Worm (Caenorhabditis elegans): ENCODE data around the gene fbxc-34.
"Not testable (repeated sequence)": the region's sequence is repeated elsewhere in the genome, so short reads cannot be mapped to it uniquely, and the experiment has no call there.

Gene fbxc-34

ce11 chrII:958618-959017, 27.6 kb downstream of the fbxc-34 start, which contains the start of gene sdz-4:
sdz-4 (plus strand) TSS chrII:958918.
- TF ChIP-seq tbx-11 (GFP tag; IDR thresholded peaks at IDR 0.05) (no peak), tbx-37 (GFP tag; conservative IDR thresholded peaks at IDR 0.05) (no peak), ceh-36 (tag; optimal IDR thresholded peaks at IDR 0.05) (no peak), hmg-4 (GFP tag; optimal IDR thresholded peaks at IDR 0.05) (no peak), tra-4 (tag; optimal IDR thresholded peaks at IDR 0.05) (no peak), ets-7 (tag; optimal IDR thresholded peaks at IDR 0.05) (no peak), sea-1 (GFP tag; conservative IDR thresholded peaks at IDR 0.05) (no peak), aly-1 (tag; optimal IDR thresholded peaks at IDR 0.05) (no peak), F13C5.2 (tag; optimal IDR thresholded peaks at IDR 0.05) (no peak), hmbx-1 (tag; optimal IDR thresholded peaks at IDR 0.05) (no peak), hnd-1 (tag; optimal IDR thresholded peaks at IDR 0.05) (no peak), ama-1 (optimal IDR thresholded peaks at IDR 0.05) (no peak), flt-1 (GFP tag; IDR thresholded peaks at IDR 0.05) (no peak), scrt-1 (GFP tag; IDR thresholded peaks at IDR 0.05) (no peak)

- TF ChIP-seq F13C5.2 (tag; optimal IDR thresholded peaks at IDR 0.05) (no peak), hmg-4 (GFP tag; optimal IDR thresholded peaks at IDR 0.05) (peak; percentile 6)
These were observed 29.2 kb downstream of the fbxc-34 start, which contains the start of the genes C32B5.18 and C32B5.7 for ce11 chrII:960218-960617. C32B5.18 (plus strand) TSS chrII:960518. C32B5.7 (plus strand) TSS chrII:960528.

- TF ChIP-seq pes-1 (GFP tag; IDR thresholded peaks at IDR 0.05) (no peak), scrt-1 (GFP tag; IDR thresholded peaks at IDR 0.05) (no peak), flt-1 (GFP tag; IDR thresholded peaks at IDR 0.05) (no peak), tbx-11 (GFP tag; IDR thresholded peaks at IDR 0.05) (no peak)
These were observed 31.0 kb downstream of the fbxc-34 start, which contains the start of gene C32B5.13 for ce11 chrII:961961-962360. C32B5.13 (minus strand) TSS chrII:962061.

- TF ChIP-seq ama-1 (optimal IDR thresholded peaks at IDR 0.05); hmg-4 (GFP tag; optimal IDR thresholded peaks at IDR 0.05); B0310.2 (tag; optimal IDR thresholded peaks at IDR 0.05): not testable (repeated sequence)
These were observed 36.0 kb downstream of the fbxc-34 start, which contains the start of gene fbxc-18 for ce11 chrII:966962-967361. fbxc-18 (minus strand) TSS chrII:967062.

- not testable (repeated sequence) for TF ChIP-seq sea-1 (GFP tag; conservative IDR thresholded peaks at IDR 0.05); hmg-4 (GFP tag; optimal IDR thresholded peaks at IDR 0.05); ets-7 (tag; optimal IDR thresholded peaks at IDR 0.05)
These were observed 37.1 kb downstream of the fbxc-34 start, which contains the start of gene C32B5.6 for ce11 chrII:968106-968505. C32B5.6 (plus strand) TSS chrII:968406.

ce11 chrII:972850-973249, 41.9 kb downstream of the fbxc-34 start, which contains the start of gene C32B5.15:
C32B5.15 (minus strand) TSS chrII:972950.
- TF ChIP-seq scrt-1 (GFP tag; IDR thresholded peaks at IDR 0.05) (no peak), hmbx-1 (tag; optimal IDR thresholded peaks at IDR 0.05) (no peak), ceh-13 (GFP tag; optimal IDR thresholded peaks at IDR 0.05) (no peak), tbx-11 (GFP tag; IDR thresholded peaks at IDR 0.05) (no peak), flt-1 (GFP tag; IDR thresholded peaks at IDR 0.05) (no peak), hmg-4 (GFP tag; optimal IDR thresholded peaks at IDR 0.05) (no peak), sea-1 (GFP tag; conservative IDR thresholded peaks at IDR 0.05) (no peak), ets-7 (tag; optimal IDR thresholded peaks at IDR 0.05) (no peak), pes-1 (GFP tag; IDR thresholded peaks at IDR 0.05) (no peak), ceh-36 (tag; optimal IDR thresholded peaks at IDR 0.05) (no peak), hnd-1 (tag; optimal IDR thresholded peaks at IDR 0.05) (no peak), B0310.2 (tag; optimal IDR thresholded peaks at IDR 0.05) (no peak), tra-4 (tag; optimal IDR thresholded peaks at IDR 0.05) (no peak), F13C5.2 (tag; optimal IDR thresholded peaks at IDR 0.05) (no peak), ama-1 (optimal IDR thresholded peaks at IDR 0.05) (no peak), tbx-37 (GFP tag; conservative IDR thresholded peaks at IDR 0.05) (no peak)

ce11 chrII:973999-974398, 43.0 kb downstream of the fbxc-34 start, which contains the start of gene fbxc-14:
fbxc-14 (plus strand) TSS chrII:974299.
- TF ChIP-seq tbx-37 (GFP tag; conservative IDR thresholded peaks at IDR 0.05) (no peak), B0310.2 (tag; optimal IDR thresholded peaks at IDR 0.05) (no peak), hmg-4 (GFP tag; optimal IDR thresholded peaks at IDR 0.05) (no peak), ceh-13 (GFP tag; optimal IDR thresholded peaks at IDR 0.05) (no peak), ama-1 (optimal IDR thresholded peaks at IDR 0.05) (no peak), sea-1 (GFP tag; conservative IDR thresholded peaks at IDR 0.05) (no peak), scrt-1 (GFP tag; IDR thresholded peaks at IDR 0.05) (no peak), F13C5.2 (tag; optimal IDR thresholded peaks at IDR 0.05) (no peak), ets-7 (tag; optimal IDR thresholded peaks at IDR 0.05) (no peak), flt-1 (GFP tag; IDR thresholded peaks at IDR 0.05) (no peak), tbx-11 (GFP tag; IDR thresholded peaks at IDR 0.05) (no peak), ceh-36 (tag; optimal IDR thresholded peaks at IDR 0.05) (no peak), aly-1 (tag; optimal IDR thresholded peaks at IDR 0.05) (no peak), pes-1 (GFP tag; IDR thresholded peaks at IDR 0.05) (no peak), tra-4 (tag; optimal IDR thresholded peaks at IDR 0.05) (no peak)

ce11 chrII:979135-979534, 48.2 kb downstream of the fbxc-34 start, which contains the start of the genes fbxc-17 and fbxc-15:
fbxc-17 (minus strand) TSS chrII:979235.
fbxc-15 (plus strand) TSS chrII:979423.
- TF ChIP-seq aly-1 (tag; optimal IDR thresholded peaks at IDR 0.05) (no peak), pes-1 (GFP tag; IDR thresholded peaks at IDR 0.05) (no peak), tra-4 (tag; optimal IDR thresholded peaks at IDR 0.05) (no peak), ets-7 (tag; optimal IDR thresholded peaks at IDR 0.05) (no peak), hmg-4 (GFP tag; optimal IDR thresholded peaks at IDR 0.05) (no peak), tbx-11 (GFP tag; IDR thresholded peaks at IDR 0.05) (no peak), ceh-13 (GFP tag; optimal IDR thresholded peaks at IDR 0.05) (no peak), scrt-1 (GFP tag; IDR thresholded peaks at IDR 0.05) (no peak), F13C5.2 (tag; optimal IDR thresholded peaks at IDR 0.05) (no peak), tbx-37 (GFP tag; conservative IDR thresholded peaks at IDR 0.05) (no peak), sea-1 (GFP tag; conservative IDR thresholded peaks at IDR 0.05) (no peak), flt-1 (GFP tag; IDR thresholded peaks at IDR 0.05) (no peak), ceh-36 (tag; optimal IDR thresholded peaks at IDR 0.05) (no peak), B0310.2 (tag; optimal IDR thresholded peaks at IDR 0.05) (no peak), ama-1 (optimal IDR thresholded peaks at IDR 0.05) (no peak), hmbx-1 (tag; optimal IDR thresholded peaks at IDR 0.05) (no peak), hnd-1 (tag; optimal IDR thresholded peaks at IDR 0.05) (no peak)
